Worm (Caenorhabditis elegans) whole organism, late embryonic: ENCODE data around the gene aakg-4.
A peak's percentile ranks its signal among the peaks of the same experiment; 100 is the strongest.

Experiments used
- F13H6.1 ChIP-seq: sonication (generic microtip); optimal IDR thresholded peaks from 2 replicates; lab custom pipeline; 2016; ENCODE audit warnings: missing genetic modification characterization, missing compliant biosample characterization
- ceh-9 ChIP-seq: sonication (generic microtip); optimal IDR thresholded peaks from 2 replicates; lab custom pipeline; 2016; ENCODE audit warnings: mild to moderate bottlenecking, missing genetic modification characterization, inconsistent platforms, missing compliant biosample characterization
- elt-4 ChIP-seq: sonication (generic microtip); optimal IDR thresholded peaks from 2 replicates; lab custom pipeline; 2016; ENCODE audit warnings: missing genetic modification characterization, missing compliant biosample characterization
- fkh-10 ChIP-seq: fragments of 150-350 bp; optimal IDR thresholded peaks from 2 replicates; lab custom pipeline; 2014; ENCODE audit warnings: missing biosample characterization, missing genetic modification reagents, missing genetic modification characterization
- hlh-13 ChIP-seq: fragments of 200-800 bp; sonication (Bioruptor generic); optimal IDR thresholded peaks from 2 replicates; lab custom pipeline; 2018; ENCODE audit warnings: mild to moderate bottlenecking, missing genetic modification characterization, missing compliant biosample characterization
- hlh-15 ChIP-seq: sonication (generic microtip); optimal IDR thresholded peaks from 2 replicates; lab custom pipeline; 2016; ENCODE audit warnings: missing genetic modification characterization, missing compliant biosample characterization
- nhr-232 ChIP-seq: sonication (generic microtip); optimal IDR thresholded peaks from 2 replicates; lab custom pipeline; 2016; ENCODE audit warnings: missing genetic modification characterization, missing compliant biosample characterization
- pha-2 ChIP-seq: sonication (generic microtip); optimal IDR thresholded peaks from 2 replicates; lab custom pipeline; 2017; ENCODE audit warnings: mild to moderate bottlenecking, missing genetic modification characterization, missing compliant biosample characterization
- unc-55 ChIP-seq: sonication (generic microtip); optimal IDR thresholded peaks from 2 replicates; lab custom pipeline; 2017; ENCODE audit warnings: missing biosample characterization, missing genetic modification reagents, missing genetic modification characterization
- unc-86 ChIP-seq: sonication (generic microtip); optimal IDR thresholded peaks from 2 replicates; lab custom pipeline; 2016; ENCODE audit warnings: missing genetic modification characterization, missing compliant biosample characterization

- TF ChIP-seq unc-55 (GFP tag; lab: Kevin White, UChicago) (peak; percentile 47), pha-2 (tag; lab: Kevin White, UChicago) (no peak), unc-86 (tag; lab: Kevin White, UChicago) (no peak), fkh-10 (GFP tag; lab: Kevin White, UChicago) (no peak), ceh-9 (tag; lab: Kevin White, UChicago) (no peak), F13H6.1 (no peak), elt-4 (no peak), nhr-232 (no peak), hlh-15 (tag; lab: Kevin White, UChicago) (no peak), hlh-13 (GFP tag; lab: Kevin White, UChicago) (no peak)
These were observed 28.8 kb upstream of the aakg-4 start for ce11 chrX:2347962-2348361.
